Worm (Caenorhabditis elegans): ENCODE measurements around the gene slcf-1.

- TF ChIP-seq W03F9.2 (tag; optimal IDR thresholded peaks at IDR 0.05) (no peak), dao-5 (tag; optimal IDR thresholded peaks at IDR 0.05) (no peak), him-1 (tag; optimal IDR thresholded peaks at IDR 0.05) (no peak)
These were observed 47.3 kb downstream of the slcf-1 start for ce11 chrX:10576410-10576809.

Measured in whole organism, L4/young adult.